Fruit fly (Drosophila melanogaster) whole organism, wandering third instar larva: ENCODE results near the gene ALiX.

Source experiments
- Abd-B ChIP-seq: fragments of >200 bp; optimal IDR thresholded peaks from 2 replicates; lab custom pipeline; 2017; ENCODE audit warnings: missing biosample characterization, missing genetic modification characterization
- Jra ChIP-seq: sonication (Bioruptor generic); optimal IDR thresholded peaks from 2 replicates; lab custom pipeline; 2016; ENCODE audit warnings: missing biosample characterization, missing genetic modification characterization
- Rel ChIP-seq, 2 experiments: fragments of 200-800 bp; sonication (Bioruptor generic) in 1 of 2; optimal IDR thresholded peaks; 2 replicates in 1 of 2; 3 replicates in 1 of 2; lab custom pipeline; 2016 to 2019; ENCODE audit warnings: mild to moderate bottlenecking in 2 of 2, missing biosample characterization in 2 of 2, missing genetic modification characterization in 2 of 2, moderate library complexity in 1 of 2
- Vsx2 ChIP-seq: fragments of 200-300, 225-300 bp; sonication (Bioruptor generic); optimal IDR thresholded peaks from 2 replicates; lab custom pipeline; 2018; ENCODE audit warnings: missing biosample characterization, missing genetic modification characterization; ENCODE audit not compliant: partially characterized antibody
- fru ChIP-seq: fragments of 200-800 bp; sonication (Bioruptor generic); optimal IDR thresholded peaks from 3 replicates; lab custom pipeline; 2016; ENCODE audit warnings: missing biosample characterization, mild to moderate bottlenecking, missing genetic modification characterization
- rgr ChIP-seq: fragments of 200-800 bp; sonication (Bioruptor generic); optimal IDR thresholded peaks from 3 replicates; lab custom pipeline; 2016; ENCODE audit warnings: missing biosample characterization, mild to moderate bottlenecking, missing genetic modification characterization
- usp ChIP-seq: fragments of >200 bp; optimal IDR thresholded peaks from 2 replicates; lab custom pipeline; 2017; ENCODE audit warnings: missing biosample characterization, missing genetic modification characterization

dm6 chr3R:27685539-27686012 is 14.3 kb downstream of the ALiX start, which contains the start of gene CG12880:
- TF ChIP-seq usp (GFP tag; lab: Kevin White, UChicago) = no peak
- no peak for TF ChIP-seq Vsx2 (GFP tag; lab: Kevin White, UChicago)
- TF ChIP-seq Abd-B (GFP tag; lab: Kevin White, UChicago) = no peak
- TF ChIP-seq fru (GFP tag; lab: Kevin White, UChicago) = peak; percentile 31
- no peak for TF ChIP-seq rgr
- no peak for TF ChIP-seq Rel (GFP tag; optimal IDR thresholded peaks at IDR 0.05; lab: Kevin White, UChicago)
- no peak for TF ChIP-seq Rel (tag; optimal IDR thresholded peaks at IDR 0.05; lab: Kevin White, UChicago)
- no peak for TF ChIP-seq Jra (GFP tag; lab: Kevin White, UChicago)
